Worm (Caenorhabditis elegans) whole organism, mixed stage, embryonic: ENCODE data around the gene ttr-36.

ENCODE experiments used
- ces-1 ChIP-seq: fragments of 150-350 bp; optimal IDR thresholded peaks from 2 replicates; lab custom pipeline; 2014; ENCODE audit warnings: missing biosample characterization, missing genetic modification reagents, missing genetic modification characterization
- drap-1 ChIP-seq: fragments of 200-800 bp; sonication (Bioruptor generic); optimal IDR thresholded peaks from 3 replicates; lab custom pipeline; 2018; ENCODE audit warnings: mild to moderate bottlenecking, missing genetic modification characterization, missing compliant biosample characterization
- elt-3 ChIP-seq: fragments of 150-350 bp; optimal IDR thresholded peaks from 2 replicates; lab custom pipeline; 2014; ENCODE audit warnings: missing biosample characterization, missing genetic modification characterization
- flh-1 ChIP-seq: fragments of 200-800 bp; sonication (Bioruptor generic); optimal IDR thresholded peaks from 2 replicates; lab custom pipeline; 2018; ENCODE audit warnings: mild to moderate bottlenecking, missing genetic modification characterization, moderate library complexity, missing compliant biosample characterization
- lin-13 ChIP-seq: fragments of 150-350 bp; optimal IDR thresholded peaks from 2 replicates; lab custom pipeline; 2014; ENCODE audit warnings: missing biosample characterization, missing genetic modification characterization
- lsy-2 ChIP-seq: fragments of 150-350 bp; optimal IDR thresholded peaks from 2 replicates; lab custom pipeline; 2014; ENCODE audit warnings: missing biosample characterization, missing genetic modification characterization
- mls-2 ChIP-seq: sonication (generic microtip); optimal IDR thresholded peaks from 2 replicates; lab custom pipeline; 2016; ENCODE audit warnings: mild to moderate bottlenecking, missing genetic modification characterization, moderate library complexity, missing compliant biosample characterization
- nhr-28 ChIP-seq: fragments of 150-350 bp; optimal IDR thresholded peaks from 2 replicates; lab custom pipeline; 2014; ENCODE audit warnings: missing biosample characterization, missing genetic modification characterization
- pha-4 ChIP-seq: fragments of 150-350 bp; optimal IDR thresholded peaks from 2 replicates; lab custom pipeline; 2018; ENCODE audit warnings: missing biosample characterization, missing genetic modification reagents, missing genetic modification characterization
- snpc-4 ChIP-seq: fragments of 150-350 bp; optimal IDR thresholded peaks from 2 replicates; lab custom pipeline; 2014; ENCODE audit warnings: missing biosample characterization, missing genetic modification characterization
- tbx-8 ChIP-seq: fragments of 200-800 bp; sonication (Bioruptor generic); optimal IDR thresholded peaks from 2 replicates; lab custom pipeline; 2018; ENCODE audit warnings: mild to moderate bottlenecking, missing genetic modification characterization, moderate library complexity, missing compliant biosample characterization
- unc-39 ChIP-seq: fragments of 150-350 bp; optimal IDR thresholded peaks from 2 replicates; lab custom pipeline; 2014; ENCODE audit warnings: missing biosample characterization, missing genetic modification characterization
- ztf-11 ChIP-seq: fragments of 150-350 bp; optimal IDR thresholded peaks from 2 replicates; lab custom pipeline; 2014; ENCODE audit warnings: missing biosample characterization, missing genetic modification characterization

- TF ChIP-seq nhr-28 (tag; lab: Kevin White, UChicago) (no peak), unc-39 (no peak), lsy-2 (no peak), pha-4 (tag; lab: Kevin White, UChicago) (no peak), snpc-4 (tag; lab: Kevin White, UChicago) (no peak), lin-13 (tag; lab: Kevin White, UChicago) (no peak), drap-1 (no peak), elt-3 (tag; lab: Kevin White, UChicago) (no peak), ces-1 (GFP tag; lab: Kevin White, UChicago) (no peak), flh-1 (GFP tag; lab: Kevin White, UChicago) (no peak), ztf-11 (tag; lab: Kevin White, UChicago) (no peak), mls-2 (tag; lab: Kevin White, UChicago) (no peak), tbx-8 (GFP tag; lab: Kevin White, UChicago) (no peak)
Measured at ce11 chrX:6462995-6463462, 47.7 kb upstream of the ttr-36 start, which contains the start of gene C15B12.2.
